Fruit fly (Drosophila melanogaster): ENCODE results near the gene CG32817.

The CG32817 gene

DNA sequence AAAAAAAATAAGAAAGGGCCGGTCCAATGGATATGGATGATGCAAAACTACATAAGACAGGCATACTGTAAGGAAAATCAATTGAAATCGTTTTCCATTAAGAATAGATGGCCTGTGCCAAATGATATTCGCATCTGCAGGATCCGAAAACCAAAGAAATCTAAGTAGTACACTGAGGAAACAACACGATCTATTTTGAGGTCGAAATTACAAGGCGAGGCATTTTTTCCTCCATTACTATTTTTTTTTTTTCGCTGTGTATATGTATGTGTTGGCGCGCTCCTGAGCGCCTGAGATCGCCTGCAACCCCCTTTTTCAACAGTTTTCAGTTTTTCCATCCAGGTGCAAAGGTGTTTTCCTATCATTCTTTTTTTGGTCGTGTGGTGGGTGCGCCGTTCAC lies 14.9 kb upstream of the CG32817 start:
- TF ChIP-seq CG32264 (GFP tag; optimal IDR thresholded peaks at IDR 0.05) (no peak), Jra (GFP tag; optimal IDR thresholded peaks at IDR 0.05) (no peak), psq (GFP tag; optimal IDR thresholded peaks at IDR 0.05) (no peak), Rel (GFP tag; optimal IDR thresholded peaks at IDR 0.05) (no peak), Rel (tag; optimal IDR thresholded peaks at IDR 0.05) (no peak), CrebA (GFP tag; optimal IDR thresholded peaks at IDR 0.05; ENCODE audit: borderline replicate concordance) (no peak), sage (GFP tag; optimal IDR thresholded peaks at IDR 0.05) (no peak), GATAd (GFP tag; optimal IDR thresholded peaks at IDR 0.05) (no peak), Hr78 (GFP tag; optimal IDR thresholded peaks at IDR 0.05) (no peak), Vsx2 (GFP tag; optimal IDR thresholded peaks at IDR 0.05; ENCODE audit: partially characterized antibody) (no peak), woc (GFP tag; optimal IDR thresholded peaks at IDR 0.05) (no peak), HLH106 (tag; optimal IDR thresholded peaks at IDR 0.05) (no peak), Dif (GFP tag; optimal IDR thresholded peaks at IDR 0.05; ENCODE audit: partially characterized antibody) (no peak), CG9705 (GFP tag; optimal IDR thresholded peaks at IDR 0.05) (no peak), dl (GFP tag; optimal IDR thresholded peaks at IDR 0.05; ENCODE audit: insufficient read depth in 1 of 2, partially characterized antibody in 2 of 2) (no peak), Sp1 (GFP tag; optimal IDR thresholded peaks at IDR 0.05) (no peak), rgr (GFP tag; optimal IDR thresholded peaks at IDR 0.05) (no peak)

- no peak for TF ChIP-seq jim (GFP tag; optimal IDR thresholded peaks at IDR 0.05)
- no peak for TF ChIP-seq N (GFP tag; optimal IDR thresholded peaks at IDR 0.05)
- TF ChIP-seq Dif (GFP tag; optimal IDR thresholded peaks at IDR 0.05; ENCODE audit: partially characterized antibody): no peak
- no peak for TF ChIP-seq Mio (GFP tag; optimal IDR thresholded peaks at IDR 0.05)
- no peak for TF ChIP-seq Rel (GFP tag; optimal IDR thresholded peaks at IDR 0.05)
- no peak for TF ChIP-seq Rel (tag; optimal IDR thresholded peaks at IDR 0.05)
- TF ChIP-seq CG32264 (GFP tag; optimal IDR thresholded peaks at IDR 0.05): no peak
- no peak for TF ChIP-seq CG9705 (GFP tag; optimal IDR thresholded peaks at IDR 0.05)
- TF ChIP-seq ey (GFP tag; optimal IDR thresholded peaks at IDR 0.05): no peak
- no peak for TF ChIP-seq Dfd (GFP tag; optimal IDR thresholded peaks at IDR 0.05)
- TF ChIP-seq tai (GFP tag; optimal IDR thresholded peaks at IDR 0.05): no peak
- no peak for TF ChIP-seq lola (GFP tag; optimal IDR thresholded peaks at IDR 0.05)
- no peak for TF ChIP-seq Vsx2 (GFP tag; optimal IDR thresholded peaks at IDR 0.05; ENCODE audit: partially characterized antibody)
Observed at dm6 chrX:469235-469634, 9.6 kb upstream of the CG32817 start, which contains the start of gene Cyp4g1. Gene Cyp4g1, minus strand, starts transcription at chrX:469335.

dm6 chrX:470626-471025 lies 8.2 kb upstream of the CG32817 start, which contains the start of gene CG32816:
Gene CG32816, minus strand, starts transcription at chrX:470726.
- TF ChIP-seq fru (GFP tag; optimal IDR thresholded peaks at IDR 0.05) (no peak), sage (GFP tag; optimal IDR thresholded peaks at IDR 0.05) (no peak), Myc (optimal IDR thresholded peaks at IDR 0.05) (no peak), N (GFP tag; optimal IDR thresholded peaks at IDR 0.05) (no peak), usp (GFP tag; optimal IDR thresholded peaks at IDR 0.05) (no peak), CG32264 (GFP tag; optimal IDR thresholded peaks at IDR 0.05) (no peak)

dm6 chrX:476230-477143 lies 2.4 kb upstream of the CG32817 start, which contains the start of the genes ebo and CG13373:
Gene ebo, minus strand, starts transcription at chrX:476579.
Gene CG13373, plus strand, starts transcription at chrX:476984.
- peak; percentile 13 for TF ChIP-seq OdsH (GFP tag; optimal IDR thresholded peaks at IDR 0.05)
- peak; percentile 53 for TF ChIP-seq HLH106 (tag; optimal IDR thresholded peaks at IDR 0.05)
- no peak for TF ChIP-seq br (GFP tag; optimal IDR thresholded peaks at IDR 0.05)
- peak; percentile 23 for TF ChIP-seq psq (GFP tag; optimal IDR thresholded peaks at IDR 0.05)
- TF ChIP-seq foxo (GFP tag; optimal IDR thresholded peaks at IDR 0.05): peak in 1 of 2 experiments; percentile 46
- TF ChIP-seq Hnf4 (GFP tag; optimal IDR thresholded peaks at IDR 0.05): no peak
- peak; percentile 69 for TF ChIP-seq Hr83 (GFP tag; optimal IDR thresholded peaks at IDR 0.05; ENCODE audit: poor library complexity, severe bottlenecking)
- TF ChIP-seq rgr (GFP tag; optimal IDR thresholded peaks at IDR 0.05): peak; percentile 58
- TF ChIP-seq ey (GFP tag; optimal IDR thresholded peaks at IDR 0.05): no peak
